Worm (Caenorhabditis elegans) whole organism, L4 larva: ENCODE measurements around the gene ddl-2.

Experiments
- F26F4.8 ChIP-seq: fragments of 200-800 bp; sonication (Bioruptor generic); conservative IDR thresholded peaks from 2 replicates; pipeline ENCODE4 v1.3.6; 2022; ENCODE audit warnings: missing genetic modification characterization, missing compliant biosample characterization
- F37D6.2 ChIP-seq: sonication (generic microtip); optimal IDR thresholded peaks from 2 replicates; lab custom pipeline; 2016; ENCODE audit warnings: mild to moderate bottlenecking, missing genetic modification characterization, missing compliant biosample characterization
- F49E8.2 ChIP-seq: sonication (generic microtip); optimal IDR thresholded peaks from 2 replicates; lab custom pipeline; 2016; ENCODE audit warnings: missing compliant biosample characterization, mild to moderate bottlenecking, missing genetic modification characterization, borderline replicate concordance
- Y105C5A.15 ChIP-seq: fragments of 200-800 bp; sonication (Bioruptor generic); IDR thresholded peaks from 2 replicates; pipeline ENCODE4 v1.3.6; 2022; ENCODE audit warnings: missing genetic modification characterization, missing compliant biosample characterization
- Y48G9A.11 ChIP-seq: fragments of 200-800 bp; sonication (Bioruptor generic); IDR thresholded peaks from 2 replicates; pipeline ENCODE4 v1.3.6; 2022; ENCODE audit warnings: missing genetic modification reagents, missing genetic modification characterization, missing compliant biosample characterization
- ZK337.2 ChIP-seq: fragments of 200-800 bp; sonication (Bioruptor generic); IDR thresholded peaks from 2 replicates; pipeline ENCODE4 v1.3.6; 2022; ENCODE audit warnings: missing genetic modification reagents, missing genetic modification characterization, missing compliant biosample characterization
- aly-2 ChIP-seq: sonication (generic microtip); optimal IDR thresholded peaks from 2 replicates; lab custom pipeline; 2018; ENCODE audit warnings: missing biosample characterization, missing genetic modification characterization
- ceh-20 ChIP-seq: fragments of 200-800 bp; sonication (Bioruptor generic); IDR thresholded peaks from 2 replicates; pipeline ENCODE4 v1.3.6; 2022; ENCODE audit warnings: missing genetic modification reagents, missing genetic modification characterization, missing compliant biosample characterization
- ctbp-1 ChIP-seq: fragments of 200-800 bp; sonication (Bioruptor generic); IDR thresholded peaks from 2 replicates; pipeline ENCODE4 v1.3.6; 2022; ENCODE audit warnings: missing genetic modification reagents, missing genetic modification characterization, missing compliant biosample characterization
- daf-16 ChIP-seq, 3 experiments: sonication (generic microtip); optimal IDR thresholded peaks; 2 replicates each; lab custom pipeline; 2016 to 2017; ENCODE audit warnings: missing genetic modification characterization in 3 of 3, missing genetic modification reagents in 3 of 3, mild to moderate bottlenecking in 2 of 3, missing compliant biosample characterization in 2 of 3, missing biosample characterization in 1 of 3, moderate library complexity in 1 of 3
- daf-8 ChIP-seq: fragments of 200-800 bp; sonication (Bioruptor generic); IDR thresholded peaks from 2 replicates; pipeline ENCODE4 v1.3.6; 2022; ENCODE audit warnings: missing genetic modification characterization, missing compliant biosample characterization
- dmd-6 ChIP-seq: fragments of 200-800 bp; sonication (Bioruptor generic); IDR thresholded peaks from 2 replicates; pipeline ENCODE4 v1.3.6; 2022; ENCODE audit warnings: missing genetic modification reagents, missing genetic modification characterization, missing compliant biosample characterization
- egl-43 ChIP-seq: fragments of 200-800 bp; sonication (Bioruptor generic); IDR thresholded peaks from 2 replicates; pipeline ENCODE4 v1.3.6; 2022; ENCODE audit warnings: missing genetic modification reagents, missing genetic modification characterization, missing compliant biosample characterization
- hif-1 ChIP-seq, 2 experiments: sonication (generic microtip); optimal IDR thresholded peaks; 2 replicates each; lab custom pipeline; 2016 to 2017; ENCODE audit warnings: missing compliant biosample characterization in 2 of 2, missing genetic modification characterization in 2 of 2, missing genetic modification reagents in 2 of 2, missing genotype in 2 of 2, mild to moderate bottlenecking in 1 of 2
- lin-13 ChIP-seq: fragments of 150-350 bp; optimal IDR thresholded peaks from 2 replicates; lab custom pipeline; 2014; ENCODE audit warnings: missing biosample characterization, missing genetic modification reagents, missing genetic modification characterization
- lir-3 ChIP-seq: sonication (generic microtip); optimal IDR thresholded peaks from 2 replicates; lab custom pipeline; 2016; ENCODE audit warnings: mild to moderate bottlenecking, missing genetic modification characterization, missing compliant biosample characterization
- lsy-2 ChIP-seq, 2 experiments: fragments of 150-350 bp in 1 of 2; sonication (generic microtip) in 1 of 2; optimal IDR thresholded peaks; 2 replicates each; lab custom pipeline; 2014 to 2017; ENCODE audit warnings: missing biosample characterization in 2 of 2, missing genetic modification characterization in 2 of 2
- mdl-1 ChIP-seq, 2 experiments: fragments of 150-350 bp in 1 of 2; sonication (generic microtip) in 1 of 2; optimal IDR thresholded peaks; 2 replicates each; lab custom pipeline; 2014 to 2017; ENCODE audit warnings: missing biosample characterization in 2 of 2, missing genetic modification characterization in 2 of 2
- mxl-3 ChIP-seq: fragments of 200-800 bp; sonication (Bioruptor generic); optimal IDR thresholded peaks from 2 replicates; lab custom pipeline; 2018; ENCODE audit warnings: mild to moderate bottlenecking, missing genetic modification characterization, missing compliant biosample characterization
- nhr-111 ChIP-seq: fragments of 200-800 bp; sonication (Bioruptor generic); optimal IDR thresholded peaks from 2 replicates; lab custom pipeline; 2018; ENCODE audit warnings: mild to moderate bottlenecking, missing genetic modification characterization, missing compliant biosample characterization
- nhr-237 ChIP-seq: sonication (generic microtip); optimal IDR thresholded peaks from 2 replicates; lab custom pipeline; 2017; ENCODE audit warnings: missing biosample characterization, missing genetic modification characterization
- nhr-28 ChIP-seq: fragments of 150-350 bp; optimal IDR thresholded peaks from 2 replicates; lab custom pipeline; 2014; ENCODE audit warnings: missing biosample characterization, missing genetic modification characterization
- nhr-42 ChIP-seq: fragments of 200-800 bp; sonication (Bioruptor generic); IDR thresholded peaks from 2 replicates; pipeline ENCODE4 v1.3.6; 2022; ENCODE audit warnings: missing genetic modification characterization, missing compliant biosample characterization
- nhr-48 ChIP-seq: sonication (generic microtip); optimal IDR thresholded peaks from 2 replicates; lab custom pipeline; 2016; ENCODE audit warnings: mild to moderate bottlenecking, missing genetic modification characterization, missing compliant biosample characterization
- nhr-6 ChIP-seq: fragments of 150-350 bp; optimal IDR thresholded peaks from 2 replicates; lab custom pipeline; 2014; ENCODE audit warnings: missing biosample characterization, missing genetic modification characterization
- pha-4 ChIP-seq, 2 experiments: fragments of 150-350 bp in 1 of 2; fragments of 200-800 bp in 1 of 2; sonication (Bioruptor generic) in 1 of 2; IDR thresholded peaks in 1 of 2; optimal IDR thresholded peaks in 1 of 2; 2 replicates each; pipeline versions ENCODE4 v1.3.6 to Lab custom; 2014 to 2022; ENCODE audit warnings: missing genetic modification characterization in 2 of 2, missing genetic modification reagents in 2 of 2, missing biosample characterization in 1 of 2, missing compliant biosample characterization in 1 of 2
- pqm-1 ChIP-seq: sonication (generic microtip); optimal IDR thresholded peaks from 2 replicates; lab custom pipeline; 2017; ENCODE audit warnings: missing biosample characterization, missing genetic modification characterization
- saeg-2 ChIP-seq: fragments of 200-800 bp; sonication (Bioruptor generic); IDR thresholded peaks from 2 replicates; pipeline ENCODE4 v1.3.6; 2022; ENCODE audit warnings: missing genetic modification reagents, missing genetic modification characterization, missing compliant biosample characterization
- set-16 ChIP-seq: fragments of 200-800 bp; sonication (Bioruptor generic); IDR thresholded peaks from 2 replicates; pipeline ENCODE4 v1.3.6; 2022; ENCODE audit warnings: missing genetic modification reagents, missing genetic modification characterization, missing compliant biosample characterization
- spr-1 ChIP-seq: sonication (generic microtip); optimal IDR thresholded peaks from 2 replicates; lab custom pipeline; 2016; ENCODE audit warnings: mild to moderate bottlenecking, missing genetic modification characterization, missing compliant biosample characterization
- tra-1 ChIP-seq: fragments of 200-800 bp; sonication (Bioruptor generic); IDR thresholded peaks from 2 replicates; pipeline ENCODE4 v1.3.6; 2022; ENCODE audit warnings: missing genetic modification reagents, missing genetic modification characterization, missing compliant biosample characterization
- unc-130 ChIP-seq: sonication (generic microtip); optimal IDR thresholded peaks from 2 replicates; lab custom pipeline; 2016; ENCODE audit warnings: missing genetic modification reagents, missing genetic modification characterization, missing compliant biosample characterization
- unc-62 ChIP-seq, 3 experiments: fragments of 150-350 bp in 1 of 3; sonication (generic microtip); optimal IDR thresholded peaks in 2 of 3; peaks in 1 of 3; 1 replicate in 1 of 3; 2 replicates in 2 of 3; lab custom pipeline; 2014 to 2017; ENCODE audit warnings: missing biosample characterization in 3 of 3, missing genetic modification characterization in 3 of 3, missing genetic modification reagents in 3 of 3, missing genotype in 1 of 3

Gene ddl-2

DNA sequence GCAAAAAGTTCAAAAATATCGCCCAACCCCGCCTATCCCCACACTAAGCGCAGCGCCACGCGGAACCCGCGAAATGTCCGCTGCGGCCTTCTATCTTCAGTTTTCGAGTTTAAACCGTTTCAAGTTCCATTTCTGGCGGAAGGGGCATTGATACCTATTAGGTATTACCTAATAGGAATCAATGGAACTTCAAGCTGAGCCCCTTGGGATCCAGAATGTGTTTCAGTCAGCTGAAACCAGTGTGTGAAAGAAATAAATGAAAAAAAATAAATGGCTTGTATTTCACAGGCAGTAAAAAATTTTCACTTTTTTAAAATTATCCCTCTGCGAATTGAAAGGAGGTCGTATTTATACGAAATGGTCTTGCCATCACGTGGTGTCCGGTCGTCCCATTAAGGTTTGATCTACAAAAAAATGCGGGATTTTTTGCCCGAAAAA, 26.2 kb downstream of the ddl-2 start (continued):
- TF ChIP-seq Y105C5A.15 (0 out of 2 replicates have a peak, but pooled peaks have one; percentile 52), pha-4 (GFP tag; IDR thresholded peaks at IDR 0.05; lab: Robert Waterston, UW) (peak; percentile 48; the same call in 1 of the 2 replicates), pha-4 (tag; optimal IDR thresholded peaks at IDR 0.05; lab: Kevin White, UChicago) (no peak), spr-1 (tag; lab: Kevin White, UChicago) (peak; percentile 25), F49E8.2 (peak; percentile 95), nhr-48 (tag; lab: Kevin White, UChicago) (peak; percentile 14), hif-1 (tag; optimal IDR thresholded peaks at IDR 0.05; lab: Kevin White, UChicago) (no peak), egl-43 (0 out of 2 replicates have a peak, but pooled peaks have one; percentile 18), mdl-1 (tag; optimal IDR thresholded peaks at IDR 0.05; lab: Kevin White, UChicago) (no peak), nhr-111 (GFP tag; lab: Kevin White, UChicago) (no peak), nhr-28 (tag; lab: Kevin White, UChicago) (no peak), saeg-2 (GFP tag; lab: Robert Waterston, UW) (0 out of 2 replicates have a peak, but pooled peaks have one; percentile 10), F26F4.8 (GFP tag; lab: Robert Waterston, UW) (0 out of 2 replicates have a peak, but pooled peaks have one; percentile 25), daf-8 (no peak), pqm-1 (no peak), ceh-20 (GFP tag; lab: Robert Waterston, UW) (no peak)

DNA sequence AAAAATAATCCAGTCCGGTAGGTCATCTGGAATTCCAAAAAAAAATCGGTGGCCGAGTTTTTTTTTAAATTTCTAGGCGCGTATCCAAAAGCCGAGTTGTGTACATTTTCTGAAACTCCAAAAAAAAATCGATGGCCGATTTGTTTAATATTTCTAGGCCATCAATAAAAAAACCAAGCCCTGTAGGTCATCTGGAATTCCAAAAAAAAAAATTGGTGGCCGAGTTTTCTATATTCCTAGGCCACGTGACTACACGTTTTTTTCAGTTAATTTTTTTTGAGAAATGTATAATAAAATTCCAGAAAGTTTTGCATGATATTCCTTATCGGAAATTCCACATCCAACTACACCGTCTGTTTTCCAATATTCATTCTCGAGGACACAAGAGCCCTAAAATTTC, 29.8 kb downstream of the ddl-2 start, which contains the start of gene sre-45:
Gene sre-45, plus strand, starts transcription at position 301 of the 400 bp plus-strand sequence.
- TF ChIP-seq daf-16 (GFP tag; optimal IDR thresholded peaks at IDR 0.05; lab: Kevin White, UChicago) (no peak), daf-16 (tag; optimal IDR thresholded peaks at IDR 0.05; lab: Kevin White, UChicago) (no peak), ctbp-1 (GFP tag; lab: Robert Waterston, UW) (no peak), nhr-6 (no peak), unc-130 (GFP tag; lab: Kevin White, UChicago) (no peak), tra-1 (GFP tag; lab: Robert Waterston, UW) (no peak), Y105C5A.15 (no peak), nhr-48 (tag; lab: Kevin White, UChicago) (no peak), nhr-237 (no peak), lin-13 (GFP tag; lab: Kevin White, UChicago) (no peak), lir-3 (tag; lab: Kevin White, UChicago) (no peak), ZK337.2 (GFP tag; lab: Robert Waterston, UW) (no peak)

DNA sequence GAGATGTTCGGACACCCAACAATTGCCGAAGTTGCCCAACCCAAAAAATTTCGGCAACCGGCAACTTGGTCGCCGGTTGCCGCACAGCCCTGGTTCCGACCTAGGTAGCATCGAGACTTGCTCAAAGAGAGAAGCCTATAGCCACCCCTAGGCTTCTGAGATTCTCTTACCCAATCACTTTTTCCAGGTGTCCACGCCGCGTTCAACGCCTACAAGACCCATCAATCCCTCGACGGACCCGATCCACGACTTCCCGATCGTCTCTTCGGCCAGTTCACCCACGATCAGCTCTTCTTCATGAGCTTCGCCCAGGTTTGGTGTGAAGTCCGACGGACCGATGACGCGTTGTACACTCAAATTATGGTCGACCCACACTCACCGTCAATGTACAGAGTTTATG, 31.6 kb downstream of the ddl-2 start:
- TF ChIP-seq nhr-48 (tag; lab: Kevin White, UChicago) (no peak), nhr-42 (0 out of 2 replicates have a peak, but pooled peaks have one; percentile 6), set-16 (GFP tag; lab: Robert Waterston, UW) (peak; percentile 54), Y48G9A.11 (GFP tag; lab: Robert Waterston, UW) (no peak), F37D6.2 (no peak), mxl-3 (no peak)

DNA sequence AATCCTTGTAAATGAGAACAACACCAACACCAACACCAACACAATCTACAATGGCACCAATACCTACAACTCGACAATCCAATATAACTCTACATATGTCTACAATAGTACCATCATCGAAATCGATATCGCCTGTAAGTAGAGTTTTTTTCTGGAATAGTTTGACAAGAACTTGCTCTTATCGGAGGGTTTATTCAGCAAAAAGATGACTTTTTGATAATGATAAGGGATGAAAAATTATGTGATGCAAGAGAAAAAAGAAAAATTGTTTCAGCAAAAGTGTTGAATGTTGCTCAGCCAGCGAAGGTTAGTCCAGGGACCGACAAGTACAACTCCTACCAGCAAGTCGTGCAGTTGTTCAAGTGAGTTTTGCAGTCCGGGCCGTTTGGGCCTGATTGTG, 38.8 kb downstream of the ddl-2 start:
- TF ChIP-seq dmd-6 (GFP tag; lab: Robert Waterston, UW) = 0 out of 2 replicates have a peak, but pooled peaks have one; percentile 24
- TF ChIP-seq nhr-28 (tag; lab: Kevin White, UChicago) = peak; percentile 10
- no peak for TF ChIP-seq lsy-2 (tag; optimal IDR thresholded peaks at IDR 0.05; lab: Kevin White, UChicago)
- TF ChIP-seq pqm-1 = peak; percentile 71
- peak in 1 of 2 experiments; percentile 77 for TF ChIP-seq unc-62 (GFP tag; optimal IDR thresholded peaks at IDR 0.05 in 1 of 2; lab: Kevin White, UChicago)
- no peak for TF ChIP-seq unc-62 (tag; optimal IDR thresholded peaks at IDR 0.05; lab: Kevin White, UChicago)
- TF ChIP-seq aly-2 (tag; lab: Kevin White, UChicago) = no peak
